Fruit fly (Drosophila melanogaster) S2 (cell line): Measurements from ENCODE around the gene CG14020.

Experiments used
- CG8478 ChIP-seq: fragments of >200 bp; optimal IDR thresholded peaks from 2 replicates; lab custom pipeline; 2018
- CTCF ChIP-seq, 2 experiments: fragments of >200 bp; optimal IDR thresholded peaks; 2 replicates each; lab custom pipeline; 2018

dm6 chr2L:5469396-5469795, 48.1 kb upstream of the CG14020 start:
- TF ChIP-seq CG8478 (no peak), CTCF (optimal IDR thresholded peaks at IDR 0.05; lab: Kevin White, UChicago) (no peak)
